Fruit fly (Drosophila melanogaster) whole organism, embryonic: ENCODE results near the gene CG32354.

Source experiments
- ATbp ChIP-seq: fragments of 200-800 bp; sonication (Bioruptor generic); optimal IDR thresholded peaks from 2 replicates; lab custom pipeline; 2017; ENCODE audit warnings: missing biosample characterization, mild to moderate bottlenecking, missing genetic modification characterization, missing genetic modification reagents
- Abd-B ChIP-seq: fragments of 200-800 bp; sonication (Bioruptor generic); optimal IDR thresholded peaks from 2 replicates; lab custom pipeline; 2018; ENCODE audit warnings: missing biosample characterization, mild to moderate bottlenecking, missing genetic modification characterization, moderate library complexity
- Adf1 ChIP-seq: fragments of 200-800 bp; sonication (Bioruptor generic); IDR thresholded peaks from 2 replicates; pipeline ENCODE4 v1.3.6; 2022; ENCODE audit warnings: missing biosample characterization, missing genetic modification characterization
- Awh ChIP-seq: fragments of 200-800 bp; sonication (Bioruptor generic); IDR thresholded peaks from 2 replicates; pipeline ENCODE4, ENCODE4 v1.3.6; 2022; ENCODE audit warnings: missing biosample characterization, missing genetic modification characterization
- CG10321 ChIP-seq: fragments of 200-800 bp; sonication (Bioruptor generic); IDR thresholded peaks from 2 replicates; pipeline ENCODE4 v1.3.6; 2022; ENCODE audit warnings: missing biosample characterization, missing genetic modification characterization
- CG1233 ChIP-seq: fragments of 200-800 bp; sonication (Bioruptor generic); optimal IDR thresholded peaks from 4 replicates; lab custom pipeline; 2018; ENCODE audit warnings: missing biosample characterization, mild to moderate bottlenecking, missing genetic modification characterization
- CG13123 ChIP-seq: fragments of 200-800 bp; sonication (Bioruptor generic); optimal IDR thresholded peaks from 2 replicates; lab custom pipeline; 2016; ENCODE audit warnings: missing biosample characterization, missing genetic modification characterization
- CG17186 ChIP-seq: fragments of 200-800 bp; sonication (Bioruptor generic); optimal IDR thresholded peaks from 3 replicates; lab custom pipeline; 2017; ENCODE audit warnings: missing biosample characterization, missing genetic modification reagents, missing genetic modification characterization
- CG1792 ChIP-seq: fragments of 200-800 bp; sonication (Bioruptor generic); optimal IDR thresholded peaks from 2 replicates; lab custom pipeline; 2016; ENCODE audit warnings: missing biosample characterization, missing genetic modification characterization
- CG18764 ChIP-seq: fragments of 200-800 bp; sonication (Bioruptor generic); optimal IDR thresholded peaks from 3 replicates; lab custom pipeline; 2016; ENCODE audit warnings: missing biosample characterization, missing genetic modification characterization
- CG31224 ChIP-seq: fragments of 200-800 bp; sonication (Bioruptor generic); IDR thresholded peaks from 2 replicates; pipeline ENCODE4 v1.3.6; 2022; ENCODE audit warnings: missing biosample characterization, missing genetic modification characterization
- CG4707 ChIP-seq: fragments of 200-800 bp; sonication (Bioruptor generic); optimal IDR thresholded peaks from 2 replicates; lab custom pipeline; 2018; ENCODE audit warnings: missing biosample characterization, mild to moderate bottlenecking, missing genetic modification characterization, moderate library complexity
- CG7928 ChIP-seq: fragments of 200-800 bp; sonication (Bioruptor generic); optimal IDR thresholded peaks from 2 replicates; lab custom pipeline; 2017; ENCODE audit warnings: missing biosample characterization, mild to moderate bottlenecking, missing genetic modification characterization
- CG7963 ChIP-seq: fragments of 200-800 bp; sonication (Bioruptor generic); IDR thresholded peaks from 3 replicates; pipeline ENCODE4 v1.3.6; 2022; ENCODE audit warnings: missing biosample characterization, missing genetic modification characterization; ENCODE audit not compliant: partially characterized antibody
- CG8281 ChIP-seq: fragments of 200-800 bp; sonication (Bioruptor generic); optimal IDR thresholded peaks from 2 replicates; lab custom pipeline; 2018; ENCODE audit warnings: missing biosample characterization, mild to moderate bottlenecking, missing genetic modification characterization, moderate library complexity
- CG8765 ChIP-seq: fragments of 200-800 bp; sonication (Bioruptor generic); IDR thresholded peaks from 2 replicates; pipeline ENCODE4 v1.3.6; 2022; ENCODE audit warnings: missing biosample characterization, missing genetic modification characterization
- CG8944 ChIP-seq: fragments of 200-800 bp; sonication (Bioruptor generic); optimal IDR thresholded peaks from 3 replicates; lab custom pipeline; 2016; ENCODE audit warnings: missing biosample characterization, missing genetic modification characterization
- CG9727 ChIP-seq: fragments of 200-800 bp; sonication (Bioruptor generic); optimal IDR thresholded peaks from 3 replicates; lab custom pipeline; 2017; ENCODE audit warnings: missing biosample characterization, mild to moderate bottlenecking, missing genetic modification characterization
- CG9797 ChIP-seq: fragments of 200-800 bp; sonication (Bioruptor generic); optimal IDR thresholded peaks from 3 replicates; lab custom pipeline; 2018; ENCODE audit warnings: missing biosample characterization, mild to moderate bottlenecking, missing genetic modification characterization
- Doc2 ChIP-seq: fragments of 200-800 bp; sonication (Bioruptor generic); IDR thresholded peaks from 2 replicates; pipeline ENCODE4 v1.3.6; 2022; ENCODE audit warnings: missing biosample characterization, missing genetic modification characterization
- Ets97D ChIP-seq: fragments of 200-800 bp; sonication (Bioruptor generic); optimal IDR thresholded peaks from 3 replicates; lab custom pipeline; 2016; ENCODE audit warnings: missing biosample characterization, missing genetic modification characterization
- Fer3 ChIP-seq: fragments of 200-800 bp; sonication (Bioruptor generic); optimal IDR thresholded peaks from 2 replicates; lab custom pipeline; 2018; ENCODE audit warnings: missing biosample characterization, mild to moderate bottlenecking, missing genetic modification characterization, moderate library complexity
- HHEX ChIP-seq: fragments of 200-800 bp; sonication (Bioruptor generic); optimal IDR thresholded peaks from 3 replicates; lab custom pipeline; 2017; ENCODE audit warnings: missing biosample characterization, mild to moderate bottlenecking, missing genetic modification characterization, missing genetic modification reagents
- HmgD ChIP-seq: fragments of 200-800 bp; sonication (Bioruptor generic); optimal IDR thresholded peaks from 3 replicates; lab custom pipeline; 2016; ENCODE audit warnings: missing biosample characterization, missing genetic modification characterization
- Lim3 ChIP-seq: fragments of 200-800 bp; sonication (Bioruptor generic); IDR thresholded peaks from 2 replicates; pipeline ENCODE4 v1.3.6; 2022; ENCODE audit warnings: missing biosample characterization, missing genetic modification characterization
- MTF-1 ChIP-seq: fragments of 200-800 bp; sonication (Bioruptor generic); optimal IDR thresholded peaks from 2 replicates; lab custom pipeline; 2018; ENCODE audit warnings: missing biosample characterization, mild to moderate bottlenecking, missing genetic modification characterization, borderline replicate concordance
- Meics ChIP-seq: fragments of 200-800 bp; sonication (Bioruptor generic); optimal IDR thresholded peaks from 2 replicates; lab custom pipeline; 2017; ENCODE audit warnings: missing biosample characterization, mild to moderate bottlenecking, missing genetic modification characterization
- Optix ChIP-seq: fragments of 200-800 bp; sonication (Bioruptor generic); IDR thresholded peaks from 3 replicates; pipeline ENCODE4 v1.3.6; 2022; ENCODE audit warnings: missing biosample characterization, missing genetic modification characterization
- Spps ChIP-seq: fragments of 200-800 bp; sonication (Bioruptor generic); optimal IDR thresholded peaks from 2 replicates; lab custom pipeline; 2018; ENCODE audit warnings: missing biosample characterization, mild to moderate bottlenecking, missing genetic modification characterization
- Xrp1 ChIP-seq: fragments of 200-800 bp; sonication (Bioruptor generic); IDR thresholded peaks from 2 replicates; pipeline ENCODE4 v1.3.6; 2022; ENCODE audit warnings: missing biosample characterization, missing genetic modification characterization
- YL-1 ChIP-seq: fragments of 200-800 bp; sonication (Bioruptor generic); optimal IDR thresholded peaks from 3 replicates; lab custom pipeline; 2017; ENCODE audit warnings: missing biosample characterization, mild to moderate bottlenecking, missing genetic modification characterization
- ara ChIP-seq: fragments of 200-800 bp; sonication (Bioruptor generic); IDR thresholded peaks from 2 replicates; pipeline ENCODE4 v1.3.6; 2022; ENCODE audit warnings: missing biosample characterization, missing genetic modification characterization
- ato ChIP-seq: fragments of 200-800 bp; sonication (Bioruptor generic); IDR thresholded peaks from 2 replicates; pipeline ENCODE4 v1.3.6; 2022; ENCODE audit warnings: missing biosample characterization, missing genetic modification characterization; ENCODE audit not compliant: partially characterized antibody
- az2 ChIP-seq: fragments of 200-800 bp; sonication (Bioruptor generic); optimal IDR thresholded peaks from 3 replicates; lab custom pipeline; 2016; ENCODE audit warnings: missing biosample characterization, missing genetic modification characterization
- cad ChIP-seq: fragments of >200 bp; optimal IDR thresholded peaks from 2 replicates; lab custom pipeline; 2017; ENCODE audit warnings: missing biosample characterization, missing genetic modification characterization
- chinmo ChIP-seq: fragments of 200-800 bp; sonication (Bioruptor generic); IDR thresholded peaks from 4 replicates; pipeline ENCODE4 v1.3.6; 2022; ENCODE audit warnings: missing biosample characterization, missing genetic modification characterization; ENCODE audit not compliant: partially characterized antibody
- dan ChIP-seq: fragments of 200-800 bp; sonication (Bioruptor generic); IDR thresholded peaks from 2 replicates; pipeline ENCODE4 v1.3.6; 2022; ENCODE audit warnings: missing biosample characterization, missing genetic modification characterization
- dati ChIP-seq: fragments of 200-800 bp; sonication (Bioruptor generic); IDR thresholded peaks from 2 replicates; pipeline ENCODE4 v1.3.6; 2022; ENCODE audit warnings: missing biosample characterization, missing genetic modification characterization
- eve ChIP-seq, 2 experiments: fragments of >200 bp; optimal IDR thresholded peaks; 2 replicates each; lab custom pipeline; 2017; ENCODE audit warnings: missing biosample characterization in 2 of 2, missing genetic modification characterization in 2 of 2
- exex ChIP-seq: fragments of 200-800 bp; sonication (Bioruptor generic); optimal IDR thresholded peaks from 4 replicates; lab custom pipeline; 2018; ENCODE audit warnings: missing biosample characterization, mild to moderate bottlenecking, missing genetic modification characterization, moderate library complexity
- ftz-f1 ChIP-seq: fragments of 200-800 bp; sonication (Bioruptor generic); optimal IDR thresholded peaks from 2 replicates; lab custom pipeline; 2016; ENCODE audit warnings: missing biosample characterization, missing genetic modification characterization
- gcm ChIP-seq: fragments of 200-800 bp; sonication (Bioruptor generic); optimal IDR thresholded peaks from 2 replicates; lab custom pipeline; 2019; ENCODE audit warnings: missing biosample characterization, mild to moderate bottlenecking, missing genetic modification characterization, moderate library complexity
- her ChIP-seq: fragments of 200-800 bp; sonication (Bioruptor generic); optimal IDR thresholded peaks from 2 replicates; lab custom pipeline; 2016; ENCODE audit warnings: missing biosample characterization, missing genetic modification characterization
- luna ChIP-seq: fragments of 200-800 bp; sonication (Bioruptor generic); optimal IDR thresholded peaks from 2 replicates; lab custom pipeline; 2016; ENCODE audit warnings: missing biosample characterization, missing genetic modification characterization
- mirr ChIP-seq: fragments of 200-800 bp; sonication (Bioruptor generic); optimal IDR thresholded peaks from 3 replicates; lab custom pipeline; 2018; ENCODE audit warnings: missing biosample characterization, mild to moderate bottlenecking, missing genetic modification characterization
- nau ChIP-seq: fragments of 200-800 bp; sonication (Bioruptor generic); optimal IDR thresholded peaks from 3 replicates; lab custom pipeline; 2017; ENCODE audit warnings: missing biosample characterization, mild to moderate bottlenecking, missing genetic modification characterization, missing genetic modification reagents
- nerfin-1 ChIP-seq: fragments of 200-800 bp; sonication (Bioruptor generic); optimal IDR thresholded peaks from 3 replicates; lab custom pipeline; 2019; ENCODE audit warnings: missing biosample characterization, mild to moderate bottlenecking, missing genetic modification characterization, moderate library complexity
- peb ChIP-seq: fragments of 200-800 bp; sonication (Bioruptor generic); IDR thresholded peaks from 2 replicates; pipeline ENCODE4 v1.3.6; 2022; ENCODE audit warnings: missing biosample characterization, missing genetic modification characterization
- repo ChIP-seq: fragments of 200-800 bp; sonication (Bioruptor generic); optimal IDR thresholded peaks from 2 replicates; lab custom pipeline; 2016; ENCODE audit warnings: missing biosample characterization, missing genetic modification characterization
- run ChIP-seq: fragments of 200-800 bp; sonication (Bioruptor generic); optimal IDR thresholded peaks from 3 replicates; lab custom pipeline; 2018; ENCODE audit warnings: missing biosample characterization, mild to moderate bottlenecking, missing genetic modification characterization
- sob ChIP-seq: fragments of 200-800 bp; sonication (Bioruptor generic); IDR thresholded peaks from 2 replicates; pipeline ENCODE4 v1.3.6; 2022; ENCODE audit warnings: missing biosample characterization, missing genetic modification characterization
- toy ChIP-seq: fragments of 200-800 bp; sonication (Bioruptor generic); IDR thresholded peaks from 2 replicates; pipeline ENCODE4 v1.3.6; 2022; ENCODE audit warnings: missing biosample characterization, missing genetic modification characterization
- trem ChIP-seq: fragments of 200-800 bp; optimal IDR thresholded peaks from 3 replicates; lab custom pipeline; 2019; ENCODE audit warnings: missing biosample characterization, mild to moderate bottlenecking, missing genetic modification characterization, moderate library complexity

CG32354 gene

DNA sequence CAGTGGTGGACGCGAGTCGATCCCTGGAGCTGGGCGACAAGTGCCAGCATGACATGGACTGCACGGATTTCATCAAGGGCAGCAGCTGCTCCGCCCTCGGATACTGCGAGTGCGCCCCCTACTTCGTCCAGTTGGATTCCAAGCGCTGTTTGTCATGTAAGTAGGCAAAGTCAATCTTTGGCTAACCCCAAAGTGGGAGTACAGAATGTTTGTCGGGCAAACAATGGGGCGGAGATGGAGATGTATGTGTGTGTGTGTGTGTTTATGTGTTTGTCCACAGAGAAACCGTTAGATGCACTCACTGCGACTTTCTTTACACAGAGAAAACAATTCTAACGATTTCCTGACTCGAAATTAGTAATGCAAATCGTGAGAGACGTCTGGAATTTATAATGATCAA, 42.8 kb downstream of the CG32354 start (continued):
- TF ChIP-seq CG9727 (GFP tag; lab: Kevin White, UChicago), result no peak
- TF ChIP-seq Meics (GFP tag; lab: Kevin White, UChicago), result no peak
- TF ChIP-seq eve (GFP tag; optimal IDR thresholded peaks at IDR 0.05; lab: Kevin White, UChicago), result no peak
- TF ChIP-seq CG7928 (GFP tag; lab: Kevin White, UChicago), result no peak
- no peak for TF ChIP-seq peb (GFP tag; lab: Robert Waterston, UW)
- no peak for TF ChIP-seq mirr (GFP tag; lab: Kevin White, UChicago)
- TF ChIP-seq trem, result no peak
- TF ChIP-seq Abd-B (GFP tag; lab: Kevin White, UChicago), result no peak
- no peak for TF ChIP-seq dati (GFP tag; lab: Robert Waterston, UW)
- TF ChIP-seq CG8944, result no peak
- TF ChIP-seq Ets97D (GFP tag; lab: Kevin White, UChicago), result no peak
- TF ChIP-seq CG4707 (GFP tag; lab: Kevin White, UChicago), result peak; percentile 21
- TF ChIP-seq CG13123 (GFP tag; lab: Kevin White, UChicago), result no peak
- TF ChIP-seq ATbp (GFP tag; lab: Kevin White, UChicago), result peak; percentile 57
- TF ChIP-seq sob (GFP tag; lab: Robert Waterston, UW), result no peak
- TF ChIP-seq CG10321 (GFP tag; lab: Robert Waterston, UW), result no peak
- TF ChIP-seq ato, result no peak
- TF ChIP-seq toy (GFP tag; lab: Robert Waterston, UW), result no peak
- no peak for TF ChIP-seq repo (GFP tag; lab: Kevin White, UChicago)
- TF ChIP-seq HHEX (GFP tag; lab: Kevin White, UChicago), result no peak
- no peak for TF ChIP-seq Xrp1 (GFP tag; lab: Robert Waterston, UW)
- no peak for TF ChIP-seq Doc2 (GFP tag; lab: Robert Waterston, UW)
- TF ChIP-seq Spps (tag; lab: Kevin White, UChicago), result peak; percentile 1
- no peak for TF ChIP-seq YL-1 (GFP tag; lab: Kevin White, UChicago)
- TF ChIP-seq CG1792 (GFP tag; lab: Kevin White, UChicago), result no peak
- TF ChIP-seq run, result no peak
- TF ChIP-seq Lim3 (GFP tag; lab: Robert Waterston, UW), result no peak
- TF ChIP-seq MTF-1 (GFP tag; lab: Kevin White, UChicago), result peak; percentile 34
- no peak for TF ChIP-seq CG8281 (tag; lab: Kevin White, UChicago)
- 0 out of 2 replicates have a peak, but pooled peaks have one; percentile 11 for TF ChIP-seq Awh
- no peak for TF ChIP-seq CG7963 (GFP tag; lab: Robert Waterston, UW)
- no peak for TF ChIP-seq exex
- no peak for TF ChIP-seq ara (GFP tag; lab: Robert Waterston, UW)
- TF ChIP-seq luna (GFP tag; lab: Kevin White, UChicago), result no peak
- no peak for TF ChIP-seq CG17186 (GFP tag; lab: Kevin White, UChicago)
- no peak for TF ChIP-seq Adf1
- no peak for TF ChIP-seq her (GFP tag; lab: Kevin White, UChicago)
- TF ChIP-seq dan (GFP tag; lab: Robert Waterston, UW), result no peak
- TF ChIP-seq CG31224 (GFP tag; lab: Robert Waterston, UW), result no peak
- TF ChIP-seq HmgD (GFP tag; lab: Kevin White, UChicago), result no peak
- TF ChIP-seq CG1233 (GFP tag; lab: Kevin White, UChicago), result no peak
- no peak for TF ChIP-seq ftz-f1 (GFP tag; lab: Kevin White, UChicago)
- TF ChIP-seq CG9797 (GFP tag; lab: Kevin White, UChicago), result no peak
- no peak for TF ChIP-seq Optix (GFP tag; lab: Robert Waterston, UW)
- no peak for TF ChIP-seq az2 (GFP tag; lab: Kevin White, UChicago)
- no peak for TF ChIP-seq CG8765 (GFP tag; lab: Robert Waterston, UW)
- no peak for TF ChIP-seq Fer3 (tag; lab: Kevin White, UChicago)
- no peak for TF ChIP-seq chinmo (GFP tag; lab: Robert Waterston, UW)
- TF ChIP-seq cad (GFP tag; lab: Kevin White, UChicago), result no peak
- TF ChIP-seq CG18764 (GFP tag; lab: Kevin White, UChicago), result no peak
- TF ChIP-seq gcm (GFP tag; lab: Kevin White, UChicago), result no peak
- no peak for TF ChIP-seq nerfin-1 (tag; lab: Kevin White, UChicago)
- no peak for TF ChIP-seq nau (GFP tag; lab: Kevin White, UChicago)
